Worm (Caenorhabditis elegans) whole organism, late embryonic: ENCODE results near the gene acd-4.

Source experiments
- C08G9.2 ChIP-seq: sonication (generic microtip); optimal IDR thresholded peaks from 2 replicates; lab custom pipeline; 2016; ENCODE audit warnings: mild to moderate bottlenecking, missing genetic modification characterization, moderate library complexity, missing compliant biosample characterization
- C38D4.7 ChIP-seq: fragments of 200-800 bp; sonication (Bioruptor generic); optimal IDR thresholded peaks from 2 replicates; lab custom pipeline; 2018; ENCODE audit warnings: mild to moderate bottlenecking, missing genetic modification characterization, moderate library complexity, missing compliant biosample characterization
- K09A11.1 ChIP-seq: sonication (generic microtip); optimal IDR thresholded peaks from 2 replicates; lab custom pipeline; 2017; ENCODE audit warnings: antibody characterized with exemption, mild to moderate bottlenecking, missing genetic modification characterization, missing compliant biosample characterization; ENCODE audit not compliant: insufficient read depth
- T23F11.4 ChIP-seq: fragments of 200-800 bp; sonication (Bioruptor generic); optimal IDR thresholded peaks from 2 replicates; lab custom pipeline; 2018; ENCODE audit warnings: mild to moderate bottlenecking, missing genetic modification characterization, missing compliant biosample characterization
- ceh-14 ChIP-seq: sonication (generic microtip); optimal IDR thresholded peaks from 2 replicates; lab custom pipeline; 2016; ENCODE audit warnings: missing genotype, missing genetic modification characterization, missing compliant biosample characterization
- ceh-18 ChIP-seq: sonication (generic microtip); optimal IDR thresholded peaks from 2 replicates; lab custom pipeline; 2016; ENCODE audit warnings: missing genetic modification characterization, missing compliant biosample characterization
- ceh-2 ChIP-seq: sonication (generic microtip); optimal IDR thresholded peaks from 2 replicates; lab custom pipeline; 2016; ENCODE audit warnings: missing genotype, missing genetic modification characterization, missing compliant biosample characterization
- ceh-22 ChIP-seq: sonication (generic microtip); optimal IDR thresholded peaks from 2 replicates; lab custom pipeline; 2017; ENCODE audit warnings: missing biosample characterization, missing genetic modification characterization
- ceh-34 ChIP-seq: sonication (generic microtip); optimal IDR thresholded peaks from 2 replicates; lab custom pipeline; 2016; ENCODE audit warnings: mild to moderate bottlenecking, missing genetic modification characterization, missing compliant biosample characterization
- ceh-45 ChIP-seq: fragments of 200-800 bp; sonication (Bioruptor generic); IDR thresholded peaks from 2 replicates; pipeline ENCODE4 v1.3.6; 2022; ENCODE audit warnings: missing genetic modification reagents, missing genetic modification characterization, missing compliant biosample characterization
- ceh-48 ChIP-seq: sonication (generic microtip); optimal IDR thresholded peaks from 2 replicates; lab custom pipeline; 2016; ENCODE audit warnings: missing genetic modification characterization, inconsistent platforms, missing compliant biosample characterization
- ceh-6 ChIP-seq: fragments of 200-800 bp; sonication (Bioruptor generic); optimal IDR thresholded peaks from 2 replicates; lab custom pipeline; 2018; ENCODE audit warnings: mild to moderate bottlenecking, missing genetic modification characterization, missing compliant biosample characterization
- dve-1 ChIP-seq: sonication (generic microtip); optimal IDR thresholded peaks from 2 replicates; lab custom pipeline; 2017; ENCODE audit warnings: antibody characterized with exemption, mild to moderate bottlenecking, missing genetic modification characterization, missing compliant biosample characterization
- eyg-1 ChIP-seq: sonication (generic microtip); optimal IDR thresholded peaks from 2 replicates; lab custom pipeline; 2016; ENCODE audit warnings: missing genotype, missing genetic modification characterization, missing compliant biosample characterization
- fax-1 ChIP-seq: sonication (generic microtip); optimal IDR thresholded peaks from 2 replicates; lab custom pipeline; 2016; ENCODE audit warnings: missing genotype, missing genetic modification characterization, missing compliant biosample characterization
- fkh-10 ChIP-seq: fragments of 150-350 bp; optimal IDR thresholded peaks from 2 replicates; lab custom pipeline; 2014; ENCODE audit warnings: missing biosample characterization, missing genetic modification reagents, missing genetic modification characterization
- gmeb-2 ChIP-seq: sonication (generic microtip); optimal IDR thresholded peaks from 2 replicates; lab custom pipeline; 2016; ENCODE audit warnings: missing genetic modification characterization, inconsistent platforms, missing compliant biosample characterization
- hlh-15 ChIP-seq: sonication (generic microtip); optimal IDR thresholded peaks from 2 replicates; lab custom pipeline; 2016; ENCODE audit warnings: missing genetic modification characterization, missing compliant biosample characterization
- hlh-6 ChIP-seq: sonication (generic microtip); optimal IDR thresholded peaks from 2 replicates; lab custom pipeline; 2016; ENCODE audit warnings: missing genotype, missing genetic modification characterization, missing compliant biosample characterization
- madf-2 ChIP-seq: sonication (generic microtip); optimal IDR thresholded peaks from 2 replicates; lab custom pipeline; 2017; ENCODE audit warnings: missing genetic modification characterization, missing compliant biosample characterization
- nfya-1 ChIP-seq: sonication (generic microtip); optimal IDR thresholded peaks from 2 replicates; lab custom pipeline; 2017; ENCODE audit warnings: missing genetic modification characterization, mild to moderate bottlenecking, missing compliant biosample characterization, antibody characterized with exemption, moderate library complexity
- nhr-232 ChIP-seq: sonication (generic microtip); optimal IDR thresholded peaks from 2 replicates; lab custom pipeline; 2016; ENCODE audit warnings: missing genetic modification characterization, missing compliant biosample characterization
- pag-3 ChIP-seq: sonication (generic microtip); optimal IDR thresholded peaks from 2 replicates; lab custom pipeline; 2016; ENCODE audit warnings: missing compliant biosample characterization, missing genetic modification characterization, borderline replicate concordance
- pat-9 ChIP-seq: fragments of 200-800 bp; sonication (Bioruptor generic); optimal IDR thresholded peaks from 2 replicates; lab custom pipeline; 2018; ENCODE audit warnings: mild to moderate bottlenecking, missing genetic modification characterization, moderate library complexity, missing compliant biosample characterization
- pax-1 ChIP-seq: fragments of 150-350 bp; optimal IDR thresholded peaks from 2 replicates; lab custom pipeline; 2014; ENCODE audit warnings: missing biosample characterization, missing genetic modification characterization
- pha-2 ChIP-seq: sonication (generic microtip); optimal IDR thresholded peaks from 2 replicates; lab custom pipeline; 2017; ENCODE audit warnings: mild to moderate bottlenecking, missing genetic modification characterization, missing compliant biosample characterization
- pha-4 ChIP-seq: fragments of 150-350 bp; optimal IDR thresholded peaks from 2 replicates; lab custom pipeline; 2018; ENCODE audit warnings: missing biosample characterization, missing genetic modification reagents, missing genetic modification characterization
- pqm-1 ChIP-seq: sonication (generic microtip); optimal IDR thresholded peaks from 2 replicates; lab custom pipeline; 2016; ENCODE audit warnings: missing genetic modification characterization, missing compliant biosample characterization
- ref-2 ChIP-seq: sonication (generic microtip); optimal IDR thresholded peaks from 2 replicates; lab custom pipeline; 2016; ENCODE audit warnings: missing genetic modification characterization, missing compliant biosample characterization
- sdc-2 ChIP-seq: sonication (generic microtip); optimal IDR thresholded peaks from 2 replicates; lab custom pipeline; 2016; ENCODE audit warnings: missing genotype, missing genetic modification characterization, missing compliant biosample characterization
- sox-2 ChIP-seq: fragments of 200-800 bp; sonication (Bioruptor generic); IDR thresholded peaks from 2 replicates; pipeline ENCODE4 v1.3.6; 2022; ENCODE audit warnings: missing genetic modification reagents, missing genetic modification characterization, missing compliant biosample characterization
- sox-4 ChIP-seq: sonication (generic microtip); optimal IDR thresholded peaks from 2 replicates; lab custom pipeline; 2017; ENCODE audit warnings: mild to moderate bottlenecking, missing genetic modification characterization, inconsistent platforms, missing compliant biosample characterization
- syd-9 ChIP-seq: sonication (generic microtip); optimal IDR thresholded peaks from 2 replicates; lab custom pipeline; 2016; ENCODE audit warnings: mild to moderate bottlenecking, missing genetic modification characterization, moderate library complexity, missing compliant biosample characterization
- tbx-7 ChIP-seq: sonication (generic microtip); optimal IDR thresholded peaks from 2 replicates; lab custom pipeline; 2016; ENCODE audit warnings: missing genotype, missing genetic modification characterization, missing compliant biosample characterization
- unc-3 ChIP-seq, 2 experiments: fragments of 200-800 bp in 1 of 2; sonication (Bioruptor generic) in 1 of 2; sonication (generic microtip) in 1 of 2; conservative IDR thresholded peaks in 1 of 2; optimal IDR thresholded peaks in 1 of 2; 2 replicates each; pipeline versions ENCODE4 v1.3.6 to Lab custom; 2016 to 2022; ENCODE audit warnings: missing compliant biosample characterization in 2 of 2, missing genetic modification characterization in 2 of 2, missing genetic modification reagents in 1 of 2
- unc-55 ChIP-seq: sonication (generic microtip); optimal IDR thresholded peaks from 2 replicates; lab custom pipeline; 2017; ENCODE audit warnings: missing biosample characterization, missing genetic modification reagents, missing genetic modification characterization
- zip-5 ChIP-seq: sonication (generic microtip); optimal IDR thresholded peaks from 2 replicates; lab custom pipeline; 2016; ENCODE audit warnings: missing genetic modification characterization, missing compliant biosample characterization
- ztf-16 ChIP-seq: sonication (generic microtip); optimal IDR thresholded peaks from 2 replicates; lab custom pipeline; 2017; ENCODE audit warnings: missing genetic modification characterization, missing compliant biosample characterization

acd-4 gene

ce11 chrV:8652177-8652576 is 14.2 kb downstream of the acd-4 start:
- no peak for TF ChIP-seq fax-1 (tag; lab: Kevin White, UChicago)
- TF ChIP-seq pag-3 = no peak
- TF ChIP-seq unc-3 (GFP tag; conservative IDR thresholded peaks at IDR 0.05; lab: Robert Waterston, UW) = no peak
- no peak for TF ChIP-seq unc-3 (tag; optimal IDR thresholded peaks at IDR 0.05; lab: Kevin White, UChicago)
- TF ChIP-seq ceh-34 (tag; lab: Kevin White, UChicago) = no peak
- no peak for TF ChIP-seq pat-9 (tag; lab: Kevin White, UChicago)
- TF ChIP-seq nhr-232 = no peak
- no peak for TF ChIP-seq hlh-6 (tag; lab: Kevin White, UChicago)
- no peak for TF ChIP-seq dve-1
- TF ChIP-seq ceh-6 (GFP tag; lab: Kevin White, UChicago) = no peak
- no peak for TF ChIP-seq syd-9
- no peak for TF ChIP-seq fkh-10 (GFP tag; lab: Kevin White, UChicago)
- TF ChIP-seq ztf-16 = no peak

DNA sequence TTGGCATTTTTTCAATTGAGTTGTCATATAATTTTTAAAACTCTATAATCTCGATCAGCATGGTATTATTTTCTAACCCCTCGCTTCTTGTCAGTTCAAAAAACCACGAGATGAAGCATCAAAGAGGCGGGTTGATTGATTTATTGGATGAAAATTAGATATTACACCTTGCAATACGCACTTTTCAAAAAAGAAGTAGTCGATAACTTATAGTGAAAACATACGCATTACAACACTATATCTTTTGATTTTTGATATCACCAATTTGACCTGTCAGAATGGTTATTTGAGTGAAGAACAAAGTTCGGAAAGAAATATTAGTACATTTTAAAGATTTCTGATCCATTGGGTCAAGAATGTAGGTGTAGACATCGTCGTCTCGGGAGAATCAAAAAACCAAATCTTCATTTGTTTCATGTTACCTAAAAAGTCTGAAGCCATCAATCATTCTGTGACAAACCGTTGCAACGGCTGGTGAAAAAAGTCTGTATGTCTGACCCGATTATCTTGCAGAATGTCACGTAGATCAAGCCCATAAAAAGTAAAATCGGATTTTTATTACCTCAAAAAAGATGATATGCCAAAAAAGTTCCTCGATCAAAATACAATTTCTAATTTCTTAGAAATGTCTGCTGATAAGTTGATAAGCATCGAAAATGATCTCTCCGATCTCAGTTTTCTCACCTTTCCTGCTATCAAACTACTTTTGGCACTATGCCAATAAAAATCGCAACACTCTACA is 15.2 kb downstream of the acd-4 start:
- TF ChIP-seq ref-2 (tag; lab: Kevin White, UChicago) = no peak
- peak; percentile 14 for TF ChIP-seq unc-55 (GFP tag; lab: Kevin White, UChicago)
- no peak for TF ChIP-seq ceh-18 (tag; lab: Kevin White, UChicago)
- TF ChIP-seq K09A11.1 (tag; lab: Kevin White, UChicago) = no peak
- no peak for TF ChIP-seq eyg-1 (tag; lab: Kevin White, UChicago)
- TF ChIP-seq, all 69 proteins: peak for 1

DNA sequence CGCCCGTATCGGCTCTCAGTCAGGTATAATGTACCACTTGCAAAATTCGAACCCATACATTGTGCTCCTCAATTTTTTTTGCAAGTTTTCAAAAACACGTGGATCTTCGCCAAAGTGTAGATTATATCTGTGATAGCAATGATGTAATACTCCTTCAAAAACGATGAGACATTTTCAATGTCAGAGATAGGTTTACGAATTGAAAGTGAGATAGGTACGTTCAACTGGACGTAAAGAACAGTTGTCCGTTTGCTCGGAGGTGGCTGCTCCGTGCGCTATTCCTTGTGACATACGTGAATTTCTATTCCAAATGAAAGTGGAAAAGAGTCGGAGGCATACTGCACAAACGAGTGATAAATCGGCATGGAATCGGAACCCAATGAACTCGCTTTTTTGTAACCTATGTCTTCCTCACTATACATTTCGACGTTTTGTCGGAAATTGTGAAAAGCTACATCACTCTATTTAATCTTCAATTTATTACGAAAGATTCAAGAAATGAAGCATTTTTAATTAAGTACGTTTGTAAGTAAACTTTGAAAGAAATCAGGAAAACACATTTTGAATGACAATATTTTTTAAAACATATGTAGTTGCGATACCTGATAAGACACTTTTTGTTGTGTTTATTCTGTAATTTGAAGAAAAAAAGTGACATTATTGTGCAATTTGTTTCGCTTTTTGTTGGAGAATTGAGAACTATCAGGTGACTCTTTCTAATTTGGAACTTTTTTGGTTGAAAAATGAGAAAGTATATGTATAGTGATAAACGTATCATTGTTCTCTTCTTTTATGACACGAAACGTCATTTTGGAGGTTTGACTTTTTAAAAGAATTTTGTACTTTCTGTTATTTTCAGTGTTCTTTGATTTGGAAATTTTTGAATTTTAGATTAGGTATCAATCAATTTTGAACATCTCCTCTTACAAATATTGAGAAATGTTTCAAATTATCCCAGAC is 16.7 kb downstream of the acd-4 start:
- TF ChIP-seq ceh-22 (tag; lab: Kevin White, UChicago) = no peak
- TF ChIP-seq unc-55 (GFP tag; lab: Kevin White, UChicago) = peak; percentile 16

DNA sequence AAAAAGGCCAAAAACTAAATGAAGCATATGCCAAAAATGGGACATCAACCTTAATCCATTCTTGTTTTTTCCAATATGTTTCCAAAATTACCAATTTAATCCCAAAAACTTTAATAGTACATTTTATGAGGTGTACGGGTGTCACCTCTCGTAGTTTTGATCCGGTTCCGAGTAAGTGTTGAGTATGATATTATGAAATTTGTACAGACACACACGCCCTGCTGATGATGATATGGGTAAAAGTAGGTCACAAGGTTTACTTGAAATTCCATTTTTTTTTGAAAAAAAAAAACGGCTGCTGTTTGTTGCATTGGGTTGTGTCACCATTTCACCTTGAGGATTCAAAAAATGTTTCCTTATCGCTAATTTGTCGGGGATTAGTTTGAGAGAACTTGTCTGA is 19.9 kb downstream of the acd-4 start:
- TF ChIP-seq ceh-48 (tag; lab: Kevin White, UChicago) (no peak), ceh-14 (tag; lab: Kevin White, UChicago) (no peak), ceh-45 (GFP tag; lab: Robert Waterston, UW) (no peak), nfya-1 (tag; lab: Kevin White, UChicago) (no peak), pha-2 (tag; lab: Kevin White, UChicago) (no peak), madf-2 (no peak), gmeb-2 (no peak), pqm-1 (tag; lab: Kevin White, UChicago) (no peak), pax-1 (tag; lab: Kevin White, UChicago) (no peak)

DNA sequence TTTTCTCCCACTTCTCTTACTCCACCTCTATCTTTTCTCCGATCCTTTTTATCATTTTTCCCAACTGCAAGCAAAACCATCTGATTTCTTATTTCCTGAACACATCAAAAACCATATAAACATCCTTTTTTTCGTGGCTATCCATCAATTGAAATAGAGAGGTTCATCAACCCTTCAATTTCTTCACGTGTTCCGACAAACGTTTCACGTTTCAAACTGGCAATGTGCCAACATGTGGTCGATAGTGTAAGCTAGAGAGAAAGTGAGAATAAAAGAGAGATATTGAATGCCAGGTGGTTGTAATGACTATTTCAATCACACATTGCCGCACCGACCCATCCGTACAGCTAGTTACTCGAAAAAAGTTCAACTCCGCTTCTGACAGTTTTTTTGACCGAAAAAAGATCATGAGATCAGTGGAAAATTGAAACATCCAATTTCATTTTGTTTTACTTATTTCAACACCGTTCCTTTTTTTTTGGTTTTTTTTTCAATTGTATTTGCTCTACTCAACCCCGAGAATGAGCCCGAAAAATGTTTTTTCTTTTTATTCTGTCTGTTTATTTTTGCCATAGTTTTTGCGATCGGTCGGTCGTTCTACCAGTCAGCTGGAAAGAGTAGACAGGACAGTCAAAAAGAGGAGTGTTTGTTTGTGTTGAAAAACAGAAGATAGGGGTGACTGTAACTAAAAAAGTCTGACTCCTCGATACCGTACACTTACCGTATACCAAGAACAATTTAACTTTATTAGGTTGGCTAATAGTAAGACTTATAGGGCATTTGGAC is 20.7 kb downstream of the acd-4 start:
- TF ChIP-seq tbx-7 (tag; lab: Kevin White, UChicago) = no peak
- TF ChIP-seq sox-2 (GFP tag; lab: Robert Waterston, UW) = no peak
- no peak for TF ChIP-seq sox-4 (tag; lab: Kevin White, UChicago)
- no peak for TF ChIP-seq hlh-15 (tag; lab: Kevin White, UChicago)
- TF ChIP-seq C38D4.7 (GFP tag; lab: Kevin White, UChicago) = no peak
- no peak for TF ChIP-seq ref-2 (tag; lab: Kevin White, UChicago)
- TF ChIP-seq fax-1 (tag; lab: Kevin White, UChicago) = no peak
- no peak for TF ChIP-seq ceh-6 (GFP tag; lab: Kevin White, UChicago)
- no peak for TF ChIP-seq sdc-2 (tag; lab: Kevin White, UChicago)
- no peak for TF ChIP-seq zip-5
- TF ChIP-seq unc-3 (GFP tag; conservative IDR thresholded peaks at IDR 0.05; lab: Robert Waterston, UW) = no peak
- TF ChIP-seq unc-3 (tag; optimal IDR thresholded peaks at IDR 0.05; lab: Kevin White, UChicago) = no peak
- TF ChIP-seq C08G9.2 (tag; lab: Kevin White, UChicago) = no peak
- TF ChIP-seq T23F11.4 = no peak
- no peak for TF ChIP-seq pqm-1 (tag; lab: Kevin White, UChicago)
- no peak for TF ChIP-seq ceh-34 (tag; lab: Kevin White, UChicago)
- no peak for TF ChIP-seq pha-4 (tag; lab: Kevin White, UChicago)
- TF ChIP-seq ceh-45 (GFP tag; lab: Robert Waterston, UW) = no peak
- TF ChIP-seq ceh-2 (tag; lab: Kevin White, UChicago) = no peak
- TF ChIP-seq gmeb-2 = no peak
- TF ChIP-seq pax-1 (tag; lab: Kevin White, UChicago) = no peak
